Fruit fly (Drosophila melanogaster) whole organism, embryonic: ENCODE measurements around the gene CG6628.

Source experiments
- ATbp ChIP-seq: fragments of 200-800 bp; sonication (Bioruptor generic); optimal IDR thresholded peaks from 2 replicates; lab custom pipeline; 2017; ENCODE audit warnings: missing biosample characterization, mild to moderate bottlenecking, missing genetic modification characterization, missing genetic modification reagents
- Asciz ChIP-seq: fragments of 200-800 bp; sonication (Bioruptor generic); optimal IDR thresholded peaks from 2 replicates; lab custom pipeline; 2017; ENCODE audit warnings: missing biosample characterization, mild to moderate bottlenecking, missing genetic modification characterization, missing genetic modification reagents
- Atf3 ChIP-seq: fragments of 200-800 bp; sonication (Bioruptor generic); optimal IDR thresholded peaks from 3 replicates; lab custom pipeline; 2016; ENCODE audit warnings: missing biosample characterization, missing genetic modification characterization
- C15 ChIP-seq: fragments of 200-800 bp; sonication (Bioruptor generic); IDR thresholded peaks from 3 replicates; pipeline ENCODE4 v1.3.6; 2022; ENCODE audit warnings: missing biosample characterization, missing genetic modification characterization
- CG10274 ChIP-seq: fragments of 200-800 bp; sonication (Bioruptor generic); optimal IDR thresholded peaks from 3 replicates; lab custom pipeline; 2017; ENCODE audit warnings: missing biosample characterization, mild to moderate bottlenecking, missing genetic modification characterization
- CG10462 ChIP-seq: fragments of 200-800 bp; sonication (Bioruptor generic); optimal IDR thresholded peaks from 2 replicates; lab custom pipeline; 2016; ENCODE audit warnings: missing biosample characterization, missing genetic modification characterization
- CG11247 ChIP-seq: fragments of 200-800 bp; sonication (Bioruptor generic); IDR thresholded peaks from 2 replicates; pipeline ENCODE4 v1.3.6; 2022; ENCODE audit warnings: missing biosample characterization, missing genetic modification characterization
- CG12071 ChIP-seq: fragments of 200-800 bp; sonication (Bioruptor generic); optimal IDR thresholded peaks from 3 replicates; lab custom pipeline; 2018; ENCODE audit warnings: missing biosample characterization, mild to moderate bottlenecking, missing genetic modification characterization
- CG13424 ChIP-seq: fragments of 200-800 bp; sonication (Bioruptor generic); optimal IDR thresholded peaks from 2 replicates; lab custom pipeline; 2019; ENCODE audit warnings: missing biosample characterization, mild to moderate bottlenecking, missing genetic modification characterization, moderate library complexity
- CG15479 ChIP-seq: fragments of 200-800 bp; sonication (Bioruptor generic); optimal IDR thresholded peaks from 3 replicates; lab custom pipeline; 2019; ENCODE audit warnings: missing biosample characterization, mild to moderate bottlenecking, missing genetic modification characterization, moderate library complexity
- CG17385 ChIP-seq: fragments of 200-800 bp; sonication (Bioruptor generic); optimal IDR thresholded peaks from 3 replicates; lab custom pipeline; 2018; ENCODE audit warnings: missing biosample characterization, mild to moderate bottlenecking, missing genetic modification characterization
- CG17829 ChIP-seq: fragments of 200-800 bp; optimal IDR thresholded peaks from 2 replicates; lab custom pipeline; 2019; ENCODE audit warnings: missing biosample characterization, mild to moderate bottlenecking, missing genetic modification characterization, moderate library complexity
- CG1832 ChIP-seq: fragments of 200-800 bp; sonication (Bioruptor generic); optimal IDR thresholded peaks from 2 replicates; lab custom pipeline; 2017; ENCODE audit warnings: missing biosample characterization, mild to moderate bottlenecking, missing genetic modification characterization, inconsistent platforms
- CG3163 ChIP-seq: fragments of 200-800 bp; sonication (Bioruptor generic); optimal IDR thresholded peaks from 3 replicates; lab custom pipeline; 2016; ENCODE audit warnings: missing biosample characterization, missing genetic modification characterization
- CG3407 ChIP-seq: fragments of 200-800 bp; sonication (Bioruptor generic); optimal IDR thresholded peaks from 2 replicates; lab custom pipeline; 2018; ENCODE audit warnings: missing biosample characterization, mild to moderate bottlenecking, missing genetic modification characterization
- CG4404 ChIP-seq: fragments of 200-800 bp; sonication (Bioruptor generic); IDR thresholded peaks from 2 replicates; pipeline ENCODE4 v1.3.6; 2022; ENCODE audit warnings: missing biosample characterization, missing genetic modification characterization
- CG6765 ChIP-seq: fragments of 200-800 bp; sonication (Bioruptor generic); optimal IDR thresholded peaks from 3 replicates; lab custom pipeline; 2017; ENCODE audit warnings: missing biosample characterization, mild to moderate bottlenecking, missing genetic modification characterization
- CG6813 ChIP-seq: fragments of 200-800 bp; sonication (Bioruptor generic); optimal IDR thresholded peaks from 2 replicates; lab custom pipeline; 2017; ENCODE audit warnings: missing biosample characterization, missing genetic modification characterization, mild to moderate bottlenecking, moderate library complexity, missing genetic modification reagents
- CG7963 ChIP-seq: fragments of 200-800 bp; sonication (Bioruptor generic); IDR thresholded peaks from 3 replicates; pipeline ENCODE4 v1.3.6; 2022; ENCODE audit warnings: missing biosample characterization, missing genetic modification characterization; ENCODE audit not compliant: partially characterized antibody
- CG8478 ChIP-seq: fragments of >200 bp; optimal IDR thresholded peaks from 2 replicates; lab custom pipeline; 2018
- CG8765 ChIP-seq: fragments of 200-800 bp; sonication (Bioruptor generic); IDR thresholded peaks from 2 replicates; pipeline ENCODE4 v1.3.6; 2022; ENCODE audit warnings: missing biosample characterization, missing genetic modification characterization
- CG9437 ChIP-seq: fragments of 200-800 bp; sonication (Bioruptor generic); optimal IDR thresholded peaks from 2 replicates; lab custom pipeline; 2018; ENCODE audit warnings: missing biosample characterization, mild to moderate bottlenecking, missing genetic modification characterization
- D ChIP-seq, 2 experiments: fragments of 200-800 bp in 1 of 2; fragments of >200 bp in 1 of 2; sonication (Bioruptor generic) in 1 of 2; optimal IDR thresholded peaks; 2 replicates in 1 of 2; 3 replicates in 1 of 2; lab custom pipeline; 2017; ENCODE audit warnings: mild to moderate bottlenecking in 1 of 2, missing biosample characterization in 1 of 2, missing genetic modification characterization in 1 of 2, missing genetic modification reagents in 1 of 2
- Deaf1 ChIP-seq: fragments of 200-800 bp; optimal IDR thresholded peaks from 3 replicates; lab custom pipeline; 2019; ENCODE audit warnings: missing biosample characterization, mild to moderate bottlenecking, missing genetic modification characterization, moderate library complexity
- Dek ChIP-seq: fragments of 200-800 bp; sonication (Bioruptor generic); optimal IDR thresholded peaks from 3 replicates; lab custom pipeline; 2019; ENCODE audit warnings: missing biosample characterization, mild to moderate bottlenecking, missing genetic modification characterization, moderate library complexity
- Hr39 ChIP-seq: fragments of >200 bp; optimal IDR thresholded peaks from 2 replicates; lab custom pipeline; 2017
- Kr ChIP-seq: fragments of 200-800 bp; sonication (Bioruptor generic); optimal IDR thresholded peaks from 2 replicates; lab custom pipeline; 2017; ENCODE audit warnings: missing biosample characterization, mild to moderate bottlenecking, missing genetic modification characterization
- MESR4 ChIP-seq: fragments of 200-800 bp; sonication (Bioruptor generic); optimal IDR thresholded peaks from 2 replicates; lab custom pipeline; 2018; ENCODE audit warnings: missing biosample characterization, mild to moderate bottlenecking, missing genetic modification characterization, moderate library complexity
- Sin3A ChIP-seq: fragments of >200 bp; optimal IDR thresholded peaks from 2 replicates; lab custom pipeline; 2018
- Sry-δ ChIP-seq: fragments of 200-800 bp; sonication (Bioruptor generic); optimal IDR thresholded peaks from 2 replicates; lab custom pipeline; 2016; ENCODE audit warnings: missing biosample characterization, missing genetic modification characterization
- bigmax ChIP-seq: fragments of 200-800 bp; sonication (Bioruptor generic); optimal IDR thresholded peaks from 2 replicates; lab custom pipeline; 2018; ENCODE audit warnings: missing biosample characterization, mild to moderate bottlenecking, missing genetic modification characterization
- cato ChIP-seq: fragments of 200-800 bp; sonication (Bioruptor generic); optimal IDR thresholded peaks from 2 replicates; lab custom pipeline; 2016; ENCODE audit warnings: missing biosample characterization, missing genetic modification characterization, borderline replicate concordance
- dan ChIP-seq: fragments of 200-800 bp; sonication (Bioruptor generic); IDR thresholded peaks from 2 replicates; pipeline ENCODE4 v1.3.6; 2022; ENCODE audit warnings: missing biosample characterization, missing genetic modification characterization
- dysf ChIP-seq: fragments of 200-800 bp; sonication (Bioruptor generic); IDR thresholded peaks from 3 replicates; pipeline ENCODE4 v1.3.6; 2022; ENCODE audit warnings: missing biosample characterization, missing genetic modification characterization
- emc ChIP-seq: fragments of 200-800 bp; sonication (Bioruptor generic); optimal IDR thresholded peaks from 2 replicates; lab custom pipeline; 2016; ENCODE audit warnings: missing biosample characterization, missing genetic modification characterization
- ewg ChIP-seq: fragments of 200-800 bp; sonication (Bioruptor generic); optimal IDR thresholded peaks from 3 replicates; lab custom pipeline; 2017; ENCODE audit warnings: mild to moderate bottlenecking, missing biosample characterization, missing genetic modification reagents, missing genetic modification characterization
- fu2 ChIP-seq: fragments of 200-800 bp; sonication (Bioruptor generic); optimal IDR thresholded peaks from 2 replicates; lab custom pipeline; 2016; ENCODE audit warnings: missing biosample characterization, missing genetic modification characterization
- ken ChIP-seq: fragments of 200-800 bp; sonication (Bioruptor generic); IDR thresholded peaks from 3 replicates; pipeline ENCODE4 v1.3.6; 2022; ENCODE audit warnings: missing biosample characterization, missing genetic modification characterization
- nom ChIP-seq: fragments of 200-800 bp; sonication (Bioruptor generic); optimal IDR thresholded peaks from 2 replicates; lab custom pipeline; 2017; ENCODE audit warnings: missing biosample characterization, missing genetic modification characterization, mild to moderate bottlenecking, moderate library complexity, missing genetic modification reagents
- oc ChIP-seq: fragments of 200-800 bp; sonication (Bioruptor generic); optimal IDR thresholded peaks from 2 replicates; lab custom pipeline; 2018; ENCODE audit warnings: missing biosample characterization, mild to moderate bottlenecking, missing genetic modification characterization, moderate library complexity
- org-1 ChIP-seq: fragments of 200-800 bp; sonication (Bioruptor generic); optimal IDR thresholded peaks from 2 replicates; lab custom pipeline; 2017; ENCODE audit warnings: missing biosample characterization, missing genetic modification characterization
- otp ChIP-seq: fragments of 200-800 bp; sonication (Bioruptor generic); IDR thresholded peaks from 3 replicates; pipeline ENCODE4, ENCODE4 v1.3.6; 2022; ENCODE audit warnings: missing biosample characterization, missing genetic modification characterization
- pros ChIP-seq: fragments of 200-800 bp; sonication (Bioruptor generic); optimal IDR thresholded peaks from 3 replicates; lab custom pipeline; 2019; ENCODE audit warnings: missing biosample characterization, mild to moderate bottlenecking, missing genetic modification characterization, moderate library complexity
- sim ChIP-seq: fragments of 200-800 bp; sonication (Bioruptor generic); IDR thresholded peaks from 2 replicates; pipeline ENCODE4 v1.3.6; 2022; ENCODE audit warnings: missing biosample characterization, missing genetic modification characterization
- slp2 ChIP-seq: fragments of 200-800 bp; sonication (Bioruptor generic); optimal IDR thresholded peaks from 2 replicates; lab custom pipeline; 2016; ENCODE audit warnings: missing biosample characterization, missing genetic modification characterization
- sob ChIP-seq: fragments of 200-800 bp; sonication (Bioruptor generic); IDR thresholded peaks from 2 replicates; pipeline ENCODE4 v1.3.6; 2022; ENCODE audit warnings: missing biosample characterization, missing genetic modification characterization
- ssp ChIP-seq: fragments of 200-800 bp; sonication (Bioruptor generic); IDR thresholded peaks from 2 replicates; pipeline ENCODE4 v1.3.6; 2022; ENCODE audit warnings: missing biosample characterization, missing genetic modification characterization
- tin ChIP-seq: fragments of 200-800 bp; sonication (Bioruptor generic); optimal IDR thresholded peaks from 3 replicates; lab custom pipeline; 2016; ENCODE audit warnings: missing biosample characterization, missing genetic modification characterization
- vvl ChIP-seq: fragments of 200-800 bp; sonication (Bioruptor generic); IDR thresholded peaks from 2 replicates; pipeline ENCODE4 v1.3.6; 2022; ENCODE audit warnings: missing biosample characterization, missing genetic modification characterization
- z ChIP-seq: fragments of 200-800 bp; sonication (Bioruptor generic); IDR thresholded peaks from 3 replicates; pipeline ENCODE4 v1.3.6; 2022; ENCODE audit warnings: missing biosample characterization, missing genetic modification characterization

CG6628 gene

DNA sequence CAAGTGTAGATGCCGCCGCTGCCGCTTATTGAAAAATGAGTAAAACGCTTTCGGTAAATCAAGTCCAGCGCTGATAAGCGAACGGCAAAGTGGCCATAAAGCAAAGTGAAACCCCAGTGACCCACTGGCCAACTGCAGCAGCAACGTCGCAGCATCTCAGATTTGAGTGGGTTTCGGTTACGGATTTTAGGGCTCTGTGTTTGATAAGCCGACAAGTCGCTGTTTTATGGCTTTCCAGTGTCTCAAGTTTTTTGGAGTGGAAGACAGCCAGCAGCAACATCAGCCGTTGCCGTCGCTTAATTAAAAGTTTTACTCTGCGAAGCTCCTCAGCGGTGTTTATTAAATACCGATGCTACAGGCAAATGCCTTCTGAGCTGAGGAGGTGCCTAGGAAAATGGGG, 30.5 kb upstream of the CG6628 start:
- TF ChIP-seq Sin3A (lab: Kevin White, UChicago) (no peak), z (GFP tag; lab: Robert Waterston, UW) (peak; percentile 70; the same call in 2 of the 3 replicates), CG10462 (GFP tag; lab: Kevin White, UChicago) (no peak), pros (GFP tag; lab: Kevin White, UChicago) (peak; percentile 66)

DNA sequence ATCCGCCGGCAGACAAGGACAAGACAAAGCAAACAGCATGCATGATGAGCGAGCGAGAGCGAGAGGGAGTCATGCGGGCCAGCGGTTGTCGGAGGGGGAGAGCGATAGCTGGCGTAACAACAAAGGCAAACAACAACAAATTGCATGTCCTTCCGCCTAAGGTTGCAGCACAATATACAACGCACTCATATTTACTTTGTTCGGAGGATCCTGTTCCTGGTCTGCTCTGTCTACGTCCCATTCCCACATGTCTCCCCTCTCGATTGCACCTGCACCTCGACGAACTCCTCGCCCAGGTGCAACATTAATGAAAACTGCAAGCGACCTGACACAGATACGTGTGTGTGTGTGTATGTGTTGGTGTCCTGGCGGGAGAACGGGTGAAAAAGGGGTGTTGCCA, 22.4 kb upstream of the CG6628 start:
- TF ChIP-seq CG1832 (GFP tag; lab: Kevin White, UChicago) (peak; percentile 41), CG10274 (no peak), dysf (GFP tag; lab: Robert Waterston, UW) (no peak), CG4404 (GFP tag; lab: Robert Waterston, UW) (no peak), CG17829 (tag; lab: Kevin White, UChicago) (no peak), bigmax (GFP tag; lab: Kevin White, UChicago) (no peak), otp (GFP tag; lab: Robert Waterston, UW) (no peak), CG3163 (no peak), slp2 (GFP tag; lab: Kevin White, UChicago) (no peak), tin (GFP tag; lab: Kevin White, UChicago) (no peak), CG7963 (GFP tag; lab: Robert Waterston, UW) (no peak), MESR4 (GFP tag; lab: Kevin White, UChicago) (no peak), CG11247 (GFP tag; lab: Robert Waterston, UW) (no peak), C15 (GFP tag; lab: Robert Waterston, UW) (no peak), nom (GFP tag; lab: Kevin White, UChicago) (no peak), CG6813 (GFP tag; lab: Kevin White, UChicago) (no peak), ssp (GFP tag; lab: Robert Waterston, UW) (peak; percentile 4; the same call in 1 of the 2 replicates), CG8478 (lab: Kevin White, UChicago) (peak; percentile 65), D (optimal IDR thresholded peaks at IDR 0.05; lab: Kevin White, UChicago) (peak; percentile 74), D (GFP tag; optimal IDR thresholded peaks at IDR 0.05; lab: Kevin White, UChicago) (no peak), dan (GFP tag; lab: Robert Waterston, UW) (no peak), oc (no peak), Hr39 (lab: Kevin White, UChicago) (no peak), CG3407 (no peak), ken (GFP tag; lab: Robert Waterston, UW) (no peak), org-1 (GFP tag; lab: Kevin White, UChicago) (no peak), Asciz (no peak), Atf3 (GFP tag; lab: Kevin White, UChicago) (no peak), vvl (GFP tag; lab: Robert Waterston, UW) (no peak)
- TF ChIP-seq, all 482 proteins: peak for 4

DNA sequence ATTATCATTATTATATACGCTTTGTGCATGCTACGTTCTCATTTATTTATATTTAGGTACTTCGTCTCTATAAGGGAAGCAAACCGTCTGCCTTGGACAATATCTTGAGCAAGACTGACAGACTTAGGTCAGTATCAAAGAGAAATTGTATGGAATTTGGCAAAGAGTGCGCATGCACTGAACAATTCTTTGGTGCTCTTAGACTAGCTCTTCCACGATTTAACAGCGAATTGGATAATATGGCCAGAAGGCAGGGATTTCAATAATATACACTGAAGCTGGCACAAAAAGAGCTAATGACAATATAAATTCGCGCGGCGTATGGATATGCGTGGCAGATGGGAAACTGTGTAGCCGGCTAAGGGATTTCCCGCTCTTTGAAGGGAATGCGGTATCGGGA, 20.1 kb upstream of the CG6628 start:
- TF ChIP-seq Deaf1 (tag; lab: Kevin White, UChicago), result peak; percentile 73
- TF ChIP-seq sob (GFP tag; lab: Robert Waterston, UW), result no peak
- no peak for TF ChIP-seq CG12071 (GFP tag; lab: Kevin White, UChicago)
- TF ChIP-seq CG15479 (GFP tag; lab: Kevin White, UChicago), result no peak
- TF ChIP-seq CG8765 (GFP tag; lab: Robert Waterston, UW), result no peak
- TF ChIP-seq CG9437, result no peak
- TF ChIP-seq Dek (tag; lab: Kevin White, UChicago), result no peak
- no peak for TF ChIP-seq vvl (GFP tag; lab: Robert Waterston, UW)
- TF ChIP-seq CG3163, result peak; percentile 85
- no peak for TF ChIP-seq fu2 (GFP tag; lab: Kevin White, UChicago)
- no peak for TF ChIP-seq cato (GFP tag; lab: Kevin White, UChicago)
- no peak for TF ChIP-seq CG6765
- no peak for TF ChIP-seq ATbp (GFP tag; lab: Kevin White, UChicago)
- TF ChIP-seq CG13424 (tag; lab: Kevin White, UChicago), result no peak
- TF ChIP-seq Sry-δ, result no peak
- no peak for TF ChIP-seq CG17385 (GFP tag; lab: Kevin White, UChicago)
- TF ChIP-seq ewg (GFP tag; lab: Kevin White, UChicago), result peak; percentile 5
- no peak for TF ChIP-seq dan (GFP tag; lab: Robert Waterston, UW)
- no peak for TF ChIP-seq emc (GFP tag; lab: Kevin White, UChicago)
- TF ChIP-seq Kr (GFP tag; lab: Kevin White, UChicago), result no peak
- TF ChIP-seq sim (GFP tag; lab: Robert Waterston, UW), result no peak
